Worm (Caenorhabditis elegans) whole organism, early embryonic: Measurements from ENCODE around the gene cest-35.1.

Experiments
- B0310.2 ChIP-seq: sonication (generic microtip); optimal IDR thresholded peaks from 2 replicates; lab custom pipeline; 2016; ENCODE audit warnings: mild to moderate bottlenecking, missing genetic modification characterization, missing compliant biosample characterization
- F13C5.2 ChIP-seq: sonication (generic microtip); optimal IDR thresholded peaks from 2 replicates; lab custom pipeline; 2017; ENCODE audit warnings: mild to moderate bottlenecking, missing genetic modification characterization, inconsistent platforms, missing compliant biosample characterization
- aly-1 ChIP-seq: sonication (generic microtip); optimal IDR thresholded peaks from 2 replicates; lab custom pipeline; 2016; ENCODE audit warnings: missing genetic modification characterization, missing compliant biosample characterization
- ama-1 ChIP-seq: fragments of 150-350 bp; optimal IDR thresholded peaks from 2 replicates; lab custom pipeline; 2014
- ceh-13 ChIP-seq: fragments of 200-800 bp; sonication (Bioruptor generic); optimal IDR thresholded peaks from 2 replicates; lab custom pipeline; 2018; ENCODE audit warnings: mild to moderate bottlenecking, missing genetic modification characterization, missing compliant biosample characterization
- ceh-36 ChIP-seq: sonication (generic microtip); optimal IDR thresholded peaks from 2 replicates; lab custom pipeline; 2016; ENCODE audit warnings: missing genetic modification characterization, inconsistent platforms, missing compliant biosample characterization
- ets-7 ChIP-seq: sonication (generic microtip); optimal IDR thresholded peaks from 2 replicates; lab custom pipeline; 2016; ENCODE audit warnings: missing genotype, missing genetic modification characterization, missing compliant biosample characterization
- flt-1 ChIP-seq: fragments of 200-800 bp; sonication (Bioruptor generic); IDR thresholded peaks from 2 replicates; pipeline ENCODE4 v1.3.6; 2022; ENCODE audit warnings: missing genetic modification characterization, missing compliant biosample characterization
- hmbx-1 ChIP-seq: sonication (generic microtip); optimal IDR thresholded peaks from 2 replicates; lab custom pipeline; 2016; ENCODE audit warnings: mild to moderate bottlenecking, missing genetic modification characterization, missing compliant biosample characterization
- hmg-4 ChIP-seq: fragments of 200-800 bp; sonication (Bioruptor generic); optimal IDR thresholded peaks from 2 replicates; lab custom pipeline; 2018; ENCODE audit warnings: mild to moderate bottlenecking, missing genetic modification characterization, missing compliant biosample characterization
- hnd-1 ChIP-seq: sonication (generic microtip); optimal IDR thresholded peaks from 2 replicates; lab custom pipeline; 2016; ENCODE audit warnings: missing genetic modification characterization, missing compliant biosample characterization
- pes-1 ChIP-seq: fragments of 200-800 bp; sonication (Bioruptor generic); IDR thresholded peaks from 2 replicates; pipeline ENCODE4 v1.3.6; 2022; ENCODE audit warnings: missing genetic modification reagents, missing genetic modification characterization, missing compliant biosample characterization
- scrt-1 ChIP-seq: fragments of 200-800 bp; sonication (Bioruptor generic); IDR thresholded peaks from 2 replicates; pipeline ENCODE4 v1.3.6; 2022; ENCODE audit warnings: missing genetic modification characterization, missing compliant biosample characterization
- sea-1 ChIP-seq: fragments of 200-800 bp; sonication (Bioruptor generic); conservative IDR thresholded peaks from 2 replicates; pipeline ENCODE4 v1.3.6; 2022; ENCODE audit warnings: missing genetic modification characterization, missing compliant biosample characterization
- tbx-11 ChIP-seq: fragments of 200-800 bp; sonication (Bioruptor generic); IDR thresholded peaks from 2 replicates; pipeline ENCODE4 v1.3.6; 2022; ENCODE audit warnings: missing genetic modification characterization, missing compliant biosample characterization
- tbx-37 ChIP-seq: fragments of 200-800 bp; sonication (Bioruptor generic); conservative IDR thresholded peaks from 2 replicates; pipeline ENCODE4 v1.3.6; 2022; ENCODE audit warnings: missing genetic modification reagents, missing genetic modification characterization, missing compliant biosample characterization
- tra-4 ChIP-seq: sonication (generic microtip); optimal IDR thresholded peaks from 2 replicates; lab custom pipeline; 2017; ENCODE audit warnings: missing genetic modification characterization, missing compliant biosample characterization

The cest-35.1 gene

DNA sequence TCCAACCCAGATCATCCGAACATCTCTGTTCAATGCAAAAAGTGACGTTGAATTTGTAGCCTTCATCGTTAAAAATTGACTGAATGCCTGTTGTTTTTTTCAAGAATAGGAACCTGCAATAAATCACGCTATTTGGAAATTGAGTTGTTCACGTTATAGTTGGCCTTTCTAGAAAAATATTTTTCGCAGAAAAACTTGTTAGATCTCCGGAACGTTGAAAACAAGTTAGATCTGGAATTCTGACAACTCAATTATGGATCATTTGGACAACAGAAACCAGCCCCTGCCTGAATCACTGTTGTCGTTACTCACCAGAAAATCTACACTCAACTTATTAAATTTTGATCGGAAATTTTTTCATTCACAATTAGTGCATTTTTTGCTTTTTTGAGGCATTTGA, 14.4 kb upstream of the cest-35.1 start, which contains the start of gene srt-67:
Gene srt-67 (minus strand): TSS at position 101 of the 400 bp plus-strand sequence.
- TF ChIP-seq B0310.2 (tag; lab: Kevin White, UChicago): no peak
- TF ChIP-seq flt-1 (GFP tag; lab: Robert Waterston, UW): no peak
- no peak for TF ChIP-seq hmbx-1 (tag; lab: Kevin White, UChicago)
- no peak for TF ChIP-seq tra-4 (tag; lab: Kevin White, UChicago)
- TF ChIP-seq F13C5.2 (tag; lab: Kevin White, UChicago): no peak
- TF ChIP-seq ama-1 (lab: Kevin White, UChicago): no peak
- TF ChIP-seq ceh-36 (tag; lab: Kevin White, UChicago): no peak
- no peak for TF ChIP-seq ceh-13 (GFP tag; lab: Kevin White, UChicago)
- TF ChIP-seq sea-1 (GFP tag; lab: Robert Waterston, UW): no peak
- no peak for TF ChIP-seq tbx-37 (GFP tag; lab: Robert Waterston, UW)
- TF ChIP-seq ets-7 (tag; lab: Kevin White, UChicago): no peak
- TF ChIP-seq aly-1: no peak

ce11 chrV:5252016-5252415, 9.1 kb upstream of the cest-35.1 start, which contains the start of gene srt-68:
TSS of gene srt-68 (minus strand) at chrV:5252116.
- TF ChIP-seq pes-1 (GFP tag; lab: Robert Waterston, UW) (no peak), B0310.2 (tag; lab: Kevin White, UChicago) (no peak), hnd-1 (tag; lab: Kevin White, UChicago) (no peak), flt-1 (GFP tag; lab: Robert Waterston, UW) (no peak), ets-7 (tag; lab: Kevin White, UChicago) (no peak), ceh-36 (tag; lab: Kevin White, UChicago) (no peak), ama-1 (lab: Kevin White, UChicago) (no peak), F13C5.2 (tag; lab: Kevin White, UChicago) (no peak), aly-1 (no peak), tbx-11 (no peak), tbx-37 (GFP tag; lab: Robert Waterston, UW) (no peak), sea-1 (GFP tag; lab: Robert Waterston, UW) (no peak), tra-4 (tag; lab: Kevin White, UChicago) (no peak)

- no peak for TF ChIP-seq hmg-4 (GFP tag; lab: Kevin White, UChicago)
- TF ChIP-seq hmbx-1 (tag; lab: Kevin White, UChicago): no peak
- no peak for TF ChIP-seq pes-1 (GFP tag; lab: Robert Waterston, UW)
- no peak for TF ChIP-seq tbx-11
- no peak for TF ChIP-seq ets-7 (tag; lab: Kevin White, UChicago)
- no peak for TF ChIP-seq tbx-37 (GFP tag; lab: Robert Waterston, UW)
- no peak for TF ChIP-seq B0310.2 (tag; lab: Kevin White, UChicago)
- TF ChIP-seq ceh-36 (tag; lab: Kevin White, UChicago): no peak
- no peak for TF ChIP-seq sea-1 (GFP tag; lab: Robert Waterston, UW)
- TF ChIP-seq ceh-13 (GFP tag; lab: Kevin White, UChicago): no peak
Observed at ce11 chrV:5239903-5240302, 3.0 kb downstream of the cest-35.1 start, which contains the start of gene B0238.15. TSS of gene B0238.15 (plus strand) at chrV:5240203.

DNA sequence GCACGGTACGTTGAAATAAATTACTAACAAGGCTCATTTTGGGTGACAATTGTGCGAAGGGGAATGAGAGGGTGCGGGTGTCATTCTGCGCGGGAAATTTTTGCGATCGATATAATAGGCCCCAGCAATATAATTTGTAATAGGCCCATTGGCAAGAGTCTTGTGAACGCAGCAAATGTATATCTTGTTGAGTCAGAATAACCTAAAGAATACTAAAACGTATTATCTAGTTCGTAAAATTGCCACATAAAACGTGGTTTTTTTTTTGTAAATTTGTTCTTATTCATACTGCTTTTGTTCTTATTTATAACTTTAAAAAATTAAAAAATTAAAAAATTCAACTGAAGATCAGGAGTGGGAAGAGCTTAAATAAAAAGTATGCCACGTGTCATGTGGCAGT, 3.5 kb downstream of the cest-35.1 start, which contains the start of gene C52A10.3:
Gene C52A10.3 (minus strand): TSS at position 101 of the 400 bp plus-strand sequence.
- TF ChIP-seq B0310.2 (tag; lab: Kevin White, UChicago): no peak
- no peak for TF ChIP-seq sea-1 (GFP tag; lab: Robert Waterston, UW)
- TF ChIP-seq tbx-11: no peak
- no peak for TF ChIP-seq scrt-1 (GFP tag; lab: Robert Waterston, UW)
- no peak for TF ChIP-seq ama-1 (lab: Kevin White, UChicago)
- TF ChIP-seq hnd-1 (tag; lab: Kevin White, UChicago): no peak
- no peak for TF ChIP-seq F13C5.2 (tag; lab: Kevin White, UChicago)
- TF ChIP-seq pes-1 (GFP tag; lab: Robert Waterston, UW): no peak
- no peak for TF ChIP-seq tbx-37 (GFP tag; lab: Robert Waterston, UW)
- TF ChIP-seq aly-1: no peak
- TF ChIP-seq flt-1 (GFP tag; lab: Robert Waterston, UW): no peak
- TF ChIP-seq ceh-36 (tag; lab: Kevin White, UChicago): no peak
- TF ChIP-seq hmg-4 (GFP tag; lab: Kevin White, UChicago): no peak
- no peak for TF ChIP-seq tra-4 (tag; lab: Kevin White, UChicago)
- TF ChIP-seq hmbx-1 (tag; lab: Kevin White, UChicago): no peak

ce11 chrV:5237116-5237515, 5.8 kb downstream of the cest-35.1 start, which contains the start of gene cest-35.2:
TSS of gene cest-35.2 (minus strand) at chrV:5237216.
- TF ChIP-seq sea-1 (GFP tag; lab: Robert Waterston, UW): no peak
- TF ChIP-seq hnd-1 (tag; lab: Kevin White, UChicago): no peak
- no peak for TF ChIP-seq ets-7 (tag; lab: Kevin White, UChicago)
- no peak for TF ChIP-seq hmg-4 (GFP tag; lab: Kevin White, UChicago)
- no peak for TF ChIP-seq hmbx-1 (tag; lab: Kevin White, UChicago)
- no peak for TF ChIP-seq scrt-1 (GFP tag; lab: Robert Waterston, UW)
- no peak for TF ChIP-seq ama-1 (lab: Kevin White, UChicago)
- no peak for TF ChIP-seq tra-4 (tag; lab: Kevin White, UChicago)

- no peak for TF ChIP-seq aly-1
- no peak for TF ChIP-seq tbx-11
- no peak for TF ChIP-seq pes-1 (GFP tag; lab: Robert Waterston, UW)
- TF ChIP-seq flt-1 (GFP tag; lab: Robert Waterston, UW): no peak
Observed at ce11 chrV:5233777-5234176, 9.2 kb downstream of the cest-35.1 start, which contains the start of gene cest-32. TSS of gene cest-32 (minus strand) at chrV:5233891.

- TF ChIP-seq hmg-4 (GFP tag; lab: Kevin White, UChicago): no peak
- no peak for TF ChIP-seq tbx-11
- no peak for TF ChIP-seq B0310.2 (tag; lab: Kevin White, UChicago)
- no peak for TF ChIP-seq hmbx-1 (tag; lab: Kevin White, UChicago)
- no peak for TF ChIP-seq sea-1 (GFP tag; lab: Robert Waterston, UW)
- TF ChIP-seq aly-1: no peak
- no peak for TF ChIP-seq hnd-1 (tag; lab: Kevin White, UChicago)
- TF ChIP-seq scrt-1 (GFP tag; lab: Robert Waterston, UW): no peak
- no peak for TF ChIP-seq F13C5.2 (tag; lab: Kevin White, UChicago)
- TF ChIP-seq ama-1 (lab: Kevin White, UChicago): no peak
- no peak for TF ChIP-seq flt-1 (GFP tag; lab: Robert Waterston, UW)
- TF ChIP-seq tra-4 (tag; lab: Kevin White, UChicago): no peak
- TF ChIP-seq pes-1 (GFP tag; lab: Robert Waterston, UW): no peak
- no peak for TF ChIP-seq ets-7 (tag; lab: Kevin White, UChicago)
- no peak for TF ChIP-seq ceh-36 (tag; lab: Kevin White, UChicago)
Observed at ce11 chrV:5228513-5228912, 14.4 kb downstream of the cest-35.1 start.
